Fruit fly (Drosophila melanogaster) whole organism, embryonic: ENCODE results near the gene CG6106.

Experiments
- Blimp-1 ChIP-seq: fragments of 200-800 bp; sonication (Bioruptor generic); optimal IDR thresholded peaks from 3 replicates; lab custom pipeline; 2018; ENCODE audit warnings: missing biosample characterization, missing genetic modification characterization, mild to moderate bottlenecking, moderate library complexity, missing genetic modification reagents
- CG10267 ChIP-seq: fragments of 200-800 bp; sonication (Bioruptor generic); optimal IDR thresholded peaks from 2 replicates; lab custom pipeline; 2018; ENCODE audit warnings: missing biosample characterization, mild to moderate bottlenecking, missing genetic modification characterization, moderate library complexity
- CG10979 ChIP-seq: fragments of 200-800 bp; sonication (Bioruptor generic); optimal IDR thresholded peaks from 2 replicates; lab custom pipeline; 2018; ENCODE audit warnings: missing biosample characterization, mild to moderate bottlenecking, missing genetic modification characterization, moderate library complexity
- CG12155 ChIP-seq: fragments of 200-800 bp; sonication (Bioruptor generic); optimal IDR thresholded peaks from 3 replicates; lab custom pipeline; 2016; ENCODE audit warnings: missing biosample characterization, missing genetic modification characterization
- CG14860 ChIP-seq: fragments of 200-800 bp; sonication (Bioruptor generic); IDR thresholded peaks from 3 replicates; pipeline ENCODE4 v1.3.6; 2022; ENCODE audit warnings: missing biosample characterization, missing genetic modification characterization; ENCODE audit not compliant: partially characterized antibody
- CG1602 ChIP-seq: fragments of 200-800 bp; sonication (Bioruptor generic); optimal IDR thresholded peaks from 3 replicates; lab custom pipeline; 2016; ENCODE audit warnings: missing biosample characterization, missing genetic modification characterization
- CG18599 ChIP-seq: fragments of 200-800 bp; sonication (Bioruptor generic); optimal IDR thresholded peaks from 3 replicates; lab custom pipeline; 2017; ENCODE audit warnings: missing biosample characterization, missing genetic modification characterization, mild to moderate bottlenecking, moderate library complexity, missing genetic modification reagents
- CG18619 ChIP-seq: fragments of 200-800 bp; sonication (Bioruptor generic); optimal IDR thresholded peaks from 3 replicates; lab custom pipeline; 2017; ENCODE audit warnings: missing biosample characterization, mild to moderate bottlenecking, missing genetic modification characterization
- CG18764 ChIP-seq: fragments of 200-800 bp; sonication (Bioruptor generic); optimal IDR thresholded peaks from 3 replicates; lab custom pipeline; 2016; ENCODE audit warnings: missing biosample characterization, missing genetic modification characterization
- CG2116 ChIP-seq: fragments of 200-800 bp; sonication (Bioruptor generic); optimal IDR thresholded peaks from 3 replicates; lab custom pipeline; 2018; ENCODE audit warnings: missing biosample characterization, mild to moderate bottlenecking, missing genetic modification characterization
- CG2120 ChIP-seq: fragments of 200-800 bp; sonication (Bioruptor generic); optimal IDR thresholded peaks from 3 replicates; lab custom pipeline; 2016; ENCODE audit warnings: missing biosample characterization, missing genetic modification characterization
- CG31224 ChIP-seq: fragments of 200-800 bp; sonication (Bioruptor generic); IDR thresholded peaks from 2 replicates; pipeline ENCODE4 v1.3.6; 2022; ENCODE audit warnings: missing biosample characterization, missing genetic modification characterization
- CG31388 ChIP-seq: fragments of 200-800 bp; sonication (Bioruptor generic); optimal IDR thresholded peaks from 2 replicates; lab custom pipeline; 2016; ENCODE audit warnings: missing biosample characterization, missing genetic modification characterization
- CG32532 ChIP-seq: fragments of 200-800 bp; sonication (Bioruptor generic); IDR thresholded peaks from 2 replicates; pipeline ENCODE4 v1.3.6; 2022; ENCODE audit warnings: missing biosample characterization, missing genetic modification characterization
- CG3726 ChIP-seq: fragments of 200-800 bp; sonication (Bioruptor generic); IDR thresholded peaks from 3 replicates; pipeline ENCODE4, ENCODE4 v1.3.6; 2022; ENCODE audit warnings: missing biosample characterization, missing genetic modification characterization
- CG4854 ChIP-seq: fragments of 200-800 bp; sonication (Bioruptor generic); optimal IDR thresholded peaks from 2 replicates; lab custom pipeline; 2016; ENCODE audit warnings: missing biosample characterization, missing genetic modification characterization, inconsistent platforms
- CG5953 ChIP-seq: fragments of 200-800 bp; sonication (Bioruptor generic); IDR thresholded peaks from 2 replicates; pipeline ENCODE4 v1.3.6; 2022; ENCODE audit warnings: missing biosample characterization, missing genetic modification characterization
- CG8944 ChIP-seq: fragments of 200-800 bp; sonication (Bioruptor generic); optimal IDR thresholded peaks from 3 replicates; lab custom pipeline; 2016; ENCODE audit warnings: missing biosample characterization, missing genetic modification characterization
- CG9609 ChIP-seq: fragments of 200-800 bp; sonication (Bioruptor generic); optimal IDR thresholded peaks from 3 replicates; lab custom pipeline; 2016; ENCODE audit warnings: missing biosample characterization, missing genetic modification characterization
- CkIIα-i1 ChIP-seq: fragments of 200-800 bp; sonication (Bioruptor generic); IDR thresholded peaks from 2 replicates; pipeline ENCODE4 v1.3.6; 2022; ENCODE audit warnings: missing biosample characterization, missing genetic modification characterization
- Dfd ChIP-seq, 2 experiments: fragments of >200 bp; optimal IDR thresholded peaks; 2 replicates each; lab custom pipeline; 2017; ENCODE audit warnings: missing biosample characterization in 2 of 2, missing genetic modification characterization in 2 of 2
- E2f2 ChIP-seq: fragments of 200-800 bp; sonication (Bioruptor generic); IDR thresholded peaks from 2 replicates; pipeline ENCODE4 v1.3.6; 2022; ENCODE audit warnings: missing biosample characterization, missing genetic modification characterization
- Elba2 ChIP-seq: fragments of 200-800 bp; sonication (Bioruptor generic); optimal IDR thresholded peaks from 3 replicates; lab custom pipeline; 2016; ENCODE audit warnings: missing biosample characterization, missing genetic modification characterization
- Fer3 ChIP-seq: fragments of 200-800 bp; sonication (Bioruptor generic); optimal IDR thresholded peaks from 2 replicates; lab custom pipeline; 2018; ENCODE audit warnings: missing biosample characterization, mild to moderate bottlenecking, missing genetic modification characterization, moderate library complexity
- HLH3B ChIP-seq: fragments of 200-800 bp; sonication (Bioruptor generic); IDR thresholded peaks from 2 replicates; pipeline ENCODE4 v1.3.6; 2022; ENCODE audit warnings: missing biosample characterization, missing genetic modification characterization
- HLHmδ ChIP-seq: fragments of 200-800 bp; sonication (Bioruptor generic); optimal IDR thresholded peaks from 2 replicates; lab custom pipeline; 2018; ENCODE audit warnings: missing biosample characterization, mild to moderate bottlenecking, missing genetic modification characterization, moderate library complexity
- Mrtf ChIP-seq: fragments of 200-800 bp; sonication (Bioruptor generic); IDR thresholded peaks from 3 replicates; pipeline ENCODE4 v1.3.6; 2022; ENCODE audit warnings: missing biosample characterization, missing genetic modification characterization
- Nf-YA ChIP-seq: fragments of 200-800 bp; sonication (Bioruptor generic); IDR thresholded peaks from 2 replicates; pipeline ENCODE4 v1.3.6; 2022; ENCODE audit warnings: missing biosample characterization, missing genetic modification characterization
- Rx ChIP-seq: fragments of 200-800 bp; sonication (Bioruptor generic); IDR thresholded peaks from 2 replicates; pipeline ENCODE4 v1.3.6; 2022; ENCODE audit warnings: missing biosample characterization, missing genetic modification characterization
- Spps ChIP-seq: fragments of 200-800 bp; sonication (Bioruptor generic); optimal IDR thresholded peaks from 2 replicates; lab custom pipeline; 2018; ENCODE audit warnings: missing biosample characterization, mild to moderate bottlenecking, missing genetic modification characterization
- Ssrp ChIP-seq: fragments of 200-800 bp; sonication (Bioruptor generic); optimal IDR thresholded peaks from 2 replicates; lab custom pipeline; 2018; ENCODE audit warnings: missing biosample characterization, mild to moderate bottlenecking, missing genetic modification characterization, moderate library complexity
- bcd ChIP-seq: fragments of 200-800 bp; sonication (Bioruptor generic); optimal IDR thresholded peaks from 2 replicates; lab custom pipeline; 2017; ENCODE audit warnings: missing biosample characterization, mild to moderate bottlenecking, missing genetic modification characterization
- cato ChIP-seq: fragments of 200-800 bp; sonication (Bioruptor generic); optimal IDR thresholded peaks from 2 replicates; lab custom pipeline; 2016; ENCODE audit warnings: missing biosample characterization, missing genetic modification characterization, borderline replicate concordance
- da ChIP-seq: fragments of 200-800 bp; sonication (Bioruptor generic); optimal IDR thresholded peaks from 2 replicates; lab custom pipeline; 2016; ENCODE audit warnings: missing biosample characterization, missing genetic modification characterization
- dimm ChIP-seq: fragments of 200-800 bp; sonication (Bioruptor generic); IDR thresholded peaks from 2 replicates; pipeline ENCODE4 v1.3.6; 2022; ENCODE audit warnings: missing biosample characterization, missing genetic modification characterization
- dm ChIP-seq: fragments of 200-800 bp; sonication (Bioruptor generic); optimal IDR thresholded peaks from 3 replicates; lab custom pipeline; 2016; ENCODE audit warnings: missing biosample characterization, missing genetic modification characterization
- dysf ChIP-seq: fragments of 200-800 bp; sonication (Bioruptor generic); IDR thresholded peaks from 3 replicates; pipeline ENCODE4 v1.3.6; 2022; ENCODE audit warnings: missing biosample characterization, missing genetic modification characterization
- emc ChIP-seq: fragments of 200-800 bp; sonication (Bioruptor generic); optimal IDR thresholded peaks from 2 replicates; lab custom pipeline; 2016; ENCODE audit warnings: missing biosample characterization, missing genetic modification characterization
- luna ChIP-seq: fragments of 200-800 bp; sonication (Bioruptor generic); optimal IDR thresholded peaks from 2 replicates; lab custom pipeline; 2016; ENCODE audit warnings: missing biosample characterization, missing genetic modification characterization
- nerfin-1 ChIP-seq: fragments of 200-800 bp; sonication (Bioruptor generic); optimal IDR thresholded peaks from 3 replicates; lab custom pipeline; 2019; ENCODE audit warnings: missing biosample characterization, mild to moderate bottlenecking, missing genetic modification characterization, moderate library complexity
- odd ChIP-seq: fragments of 200-800 bp; sonication (Bioruptor generic); optimal IDR thresholded peaks from 2 replicates; lab custom pipeline; 2017; ENCODE audit warnings: missing biosample characterization, mild to moderate bottlenecking, missing genetic modification characterization
- peb ChIP-seq: fragments of 200-800 bp; sonication (Bioruptor generic); IDR thresholded peaks from 2 replicates; pipeline ENCODE4 v1.3.6; 2022; ENCODE audit warnings: missing biosample characterization, missing genetic modification characterization
- schlank ChIP-seq: fragments of 200-800 bp; sonication (Bioruptor generic); optimal IDR thresholded peaks from 2 replicates; lab custom pipeline; 2018; ENCODE audit warnings: missing biosample characterization, mild to moderate bottlenecking, missing genetic modification characterization
- sd ChIP-seq: fragments of 200-800 bp; sonication (Bioruptor generic); optimal IDR thresholded peaks from 3 replicates; lab custom pipeline; 2018; ENCODE audit warnings: missing biosample characterization, mild to moderate bottlenecking, missing genetic modification characterization, moderate library complexity
- slou ChIP-seq: fragments of 200-800 bp; sonication (Bioruptor generic); optimal IDR thresholded peaks from 3 replicates; lab custom pipeline; 2016; ENCODE audit warnings: missing biosample characterization, missing genetic modification characterization
- sob ChIP-seq: fragments of 200-800 bp; sonication (Bioruptor generic); IDR thresholded peaks from 2 replicates; pipeline ENCODE4 v1.3.6; 2022; ENCODE audit warnings: missing biosample characterization, missing genetic modification characterization
- sug ChIP-seq: fragments of 200-800 bp; optimal IDR thresholded peaks from 2 replicates; lab custom pipeline; 2019; ENCODE audit warnings: missing biosample characterization, mild to moderate bottlenecking, missing genetic modification characterization, moderate library complexity
- unpg ChIP-seq: fragments of 200-800 bp; sonication (Bioruptor generic); optimal IDR thresholded peaks from 3 replicates; lab custom pipeline; 2018; ENCODE audit warnings: missing biosample characterization, mild to moderate bottlenecking, missing genetic modification characterization, moderate library complexity
- zfh1 ChIP-seq: fragments of 200-800 bp; sonication (Bioruptor generic); IDR thresholded peaks from 3 replicates; pipeline ENCODE4 v1.3.6; 2022; ENCODE audit warnings: missing biosample characterization, missing genetic modification characterization

CG6106 gene

dm6 chrX:18366851-18367649 lies 8.4 kb downstream of the CG6106 start (continued):
- TF ChIP-seq nerfin-1 (tag; lab: Kevin White, UChicago) = peak; percentile 73
- TF ChIP-seq Blimp-1 (GFP tag; lab: Kevin White, UChicago) = peak; percentile 55
- peak; percentile 54 for TF ChIP-seq CG9609 (GFP tag; lab: Kevin White, UChicago)
- TF ChIP-seq slou = no peak
- TF ChIP-seq peb (GFP tag; lab: Robert Waterston, UW) = peak; percentile 72
- TF ChIP-seq Ssrp (tag; lab: Kevin White, UChicago) = peak; percentile 45
- TF ChIP-seq CG8944 (GFP tag; lab: Kevin White, UChicago) = peak; percentile 27
- no peak for TF ChIP-seq dimm
- TF ChIP-seq schlank = peak; percentile 76
- TF ChIP-seq CG18764 (GFP tag; lab: Kevin White, UChicago) = no peak
- peak; percentile 75 for TF ChIP-seq unpg (GFP tag; lab: Kevin White, UChicago)
- peak; percentile 26 for TF ChIP-seq CG10979 (tag; lab: Kevin White, UChicago)
- TF ChIP-seq CG31388 (GFP tag; lab: Kevin White, UChicago) = no peak
- 0 out of 2 replicates have a peak, but pooled peaks have one; percentile 33 for TF ChIP-seq Rx
- TF ChIP-seq luna (GFP tag; lab: Kevin White, UChicago) = peak; percentile 15
- TF ChIP-seq Spps (tag; lab: Kevin White, UChicago) = peak; percentile 0
- peak; percentile 85 for TF ChIP-seq sd (tag; lab: Kevin White, UChicago)
- TF ChIP-seq Fer3 (tag; lab: Kevin White, UChicago) = peak; percentile 86
- TF ChIP-seq HLHmδ (GFP tag; lab: Kevin White, UChicago) = no peak
- TF ChIP-seq CkIIα-i1 = no peak
- peak; percentile 63 for TF ChIP-seq bcd (GFP tag; lab: Kevin White, UChicago)
- TF ChIP-seq E2f2 (GFP tag; lab: Robert Waterston, UW) = peak; percentile 28; the same call in 1 of the 2 replicates
- TF ChIP-seq CG2120 = peak; percentile 86
- peak; percentile 52; the same call in 1 of the 2 replicates for TF ChIP-seq HLH3B (GFP tag; lab: Robert Waterston, UW)
- TF ChIP-seq dysf = peak; percentile 88
- peak; percentile 88 for TF ChIP-seq CG18599
- TF ChIP-seq CG12155 (GFP tag; lab: Kevin White, UChicago) = no peak
- TF ChIP-seq CG14860 (GFP tag; lab: Robert Waterston, UW) = no peak
- peak; percentile 58 for TF ChIP-seq CG18619 (GFP tag; lab: Kevin White, UChicago)
- TF ChIP-seq sug = peak; percentile 88
- 0 out of 2 replicates have a peak, but pooled peaks have one; percentile 10 for TF ChIP-seq Nf-YA (GFP tag; lab: Robert Waterston, UW)
- peak; percentile 53; the same call in 1 of the 3 replicates for TF ChIP-seq zfh1 (GFP tag; lab: Robert Waterston, UW)
- no peak for TF ChIP-seq da (GFP tag; lab: Kevin White, UChicago)
- TF ChIP-seq cato (GFP tag; lab: Kevin White, UChicago) = no peak
- 0 out of 2 replicates have a peak, but pooled peaks have one; percentile 3 for TF ChIP-seq CG5953 (GFP tag; lab: Robert Waterston, UW)
- TF ChIP-seq CG32532 (GFP tag; lab: Robert Waterston, UW) = peak; percentile 85
- no peak for TF ChIP-seq CG1602 (GFP tag; lab: Kevin White, UChicago)
- peak; percentile 71 for TF ChIP-seq CG31224
- peak; percentile 80 for TF ChIP-seq sob (GFP tag; lab: Robert Waterston, UW)
- peak; percentile 20 for TF ChIP-seq CG10267
- no peak for TF ChIP-seq Dfd (GFP tag; optimal IDR thresholded peaks at IDR 0.05; lab: Kevin White, UChicago)
- no peak for TF ChIP-seq dm (GFP tag; lab: Kevin White, UChicago)
- TF ChIP-seq Elba2 (GFP tag; lab: Kevin White, UChicago) = no peak
- TF ChIP-seq emc (GFP tag; lab: Kevin White, UChicago) = no peak
- no peak for TF ChIP-seq CG2116 (GFP tag; lab: Kevin White, UChicago)
- peak; percentile 19 for TF ChIP-seq CG4854 (GFP tag; lab: Kevin White, UChicago)
- peak; percentile 77; the same call in 2 of the 3 replicates for TF ChIP-seq Mrtf (GFP tag; lab: Robert Waterston, UW)
- TF ChIP-seq odd (GFP tag; lab: Kevin White, UChicago) = peak; percentile 72
- TF ChIP-seq CG3726 = no peak
